Worm (Caenorhabditis elegans) whole organism, L4/young adult: ENCODE data around the gene srv-9.

ENCODE experiments used
- W03F9.2 ChIP-seq: fragments of 150-350 bp; optimal IDR thresholded peaks from 2 replicates; lab custom pipeline; 2014; ENCODE audit warnings: missing biosample characterization, missing genetic modification characterization
- dao-5 ChIP-seq: sonication (generic microtip); optimal IDR thresholded peaks from 2 replicates; lab custom pipeline; 2016; ENCODE audit warnings: missing genotype, missing genetic modification characterization, moderate library complexity, missing compliant biosample characterization
- him-1 ChIP-seq: sonication (generic microtip); optimal IDR thresholded peaks from 2 replicates; lab custom pipeline; 2016; ENCODE audit warnings: missing genotype, missing genetic modification reagents, missing genetic modification characterization, missing compliant biosample characterization

DNA sequence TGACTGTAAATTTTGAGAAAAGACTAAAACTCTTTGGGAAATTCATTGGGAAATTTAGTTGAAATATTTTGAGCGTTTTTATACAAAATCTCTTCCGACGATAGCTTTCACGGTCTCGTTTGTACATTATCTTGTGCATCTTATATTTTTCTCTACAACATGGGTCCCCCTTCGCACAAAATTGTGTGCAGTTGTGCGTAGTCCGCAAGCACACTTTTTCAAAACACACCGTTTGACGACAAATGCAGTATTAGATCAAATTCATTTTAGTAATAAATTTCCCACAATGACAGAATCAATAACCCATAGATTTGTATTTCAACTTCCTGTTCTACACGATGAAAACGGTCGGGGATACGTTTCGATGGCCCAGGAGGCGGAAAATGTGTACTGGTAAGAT lies 34.9 kb upstream of the srv-9 start, which contains the start of gene F25H9.2:
- TF ChIP-seq him-1 (tag; lab: Kevin White, UChicago) (no peak), W03F9.2 (tag; lab: Kevin White, UChicago) (no peak), dao-5 (tag; lab: Kevin White, UChicago) (no peak)
